Worm (Caenorhabditis elegans): ENCODE measurements around the gene C27B7.7.
A peak's percentile ranks its signal among the peaks of the same experiment; 100 is the strongest.

Gene C27B7.7

ce11 chrIV:8891131-8891530 lies 15.7 kb upstream of the C27B7.7 start, which contains the start of gene spr-2:
spr-2 (plus strand) TSS chrIV:8891462.
- TF ChIP-seq zim-3 (tag; optimal IDR thresholded peaks at IDR 0.05), result no peak
- TF ChIP-seq dpff-1 (tag; optimal IDR thresholded peaks at IDR 0.05), result peak; percentile 35
- TF ChIP-seq mcd-1 (GFP tag; IDR thresholded peaks at IDR 0.05), result peak; percentile 53; the same call in 1 of the 2 replicates
- TF ChIP-seq lsl-1 (GFP tag; optimal IDR thresholded peaks at IDR 0.05), result peak; percentile 42
- 0 out of 2 replicates have a peak, but pooled peaks have one; percentile 9 for TF ChIP-seq pbrm-1 (GFP tag; IDR thresholded peaks at IDR 0.05)
- TF ChIP-seq Y95B8A.8 (GFP tag; IDR thresholded peaks at IDR 0.05), result 0 out of 2 replicates have a peak, but pooled peaks have one; percentile 47
- no peak for TF ChIP-seq unc-130 (GFP tag; optimal IDR thresholded peaks at IDR 0.05)
- TF ChIP-seq ceh-100 (GFP tag; IDR thresholded peaks at IDR 0.05), result no peak
- peak; percentile 14 for TF ChIP-seq atf-7 (tag; optimal IDR thresholded peaks at IDR 0.05)
- no peak for TF ChIP-seq unc-62 (GFP tag; optimal IDR thresholded peaks at IDR 0.05)
- TF ChIP-seq madf-6 (GFP tag; IDR thresholded peaks at IDR 0.05), result peak; percentile 36; the same call in 1 of the 2 replicates
- no peak for TF ChIP-seq snpc-4 (GFP tag; optimal IDR thresholded peaks at IDR 0.05)
- peak; percentile 34 to 68 (median 43) for TF ChIP-seq snpc-4 (tag; optimal IDR thresholded peaks at IDR 0.05)
- TF ChIP-seq tlf-1 (GFP tag; optimal IDR thresholded peaks at IDR 0.05), result peak; percentile 10
- peak in 1 of 3 experiments; percentile 85 for TF ChIP-seq lin-35 (GFP tag; optimal IDR thresholded peaks at IDR 0.05)
- TF ChIP-seq ekl-4 (GFP tag; IDR thresholded peaks at IDR 0.05), result 0 out of 2 replicates have a peak, but pooled peaks have one; percentile 13
- peak; percentile 56 for TF ChIP-seq hrde-1 (tag; optimal IDR thresholded peaks at IDR 0.05; ENCODE audit: borderline replicate concordance)
- peak; percentile 10; the same call in 1 of the 2 replicates for TF ChIP-seq D2030.7 (GFP tag; IDR thresholded peaks at IDR 0.05)
- TF ChIP-seq repo-1 (tag; optimal IDR thresholded peaks at IDR 0.05), result peak; percentile 30
- TF ChIP-seq nhr-27 (tag; optimal IDR thresholded peaks at IDR 0.05), result no peak
- peak; percentile 21; the same call in 1 of the 2 replicates for TF ChIP-seq rcor-1 (GFP tag; IDR thresholded peaks at IDR 0.05)
- TF ChIP-seq attf-3 (GFP tag; conservative IDR thresholded peaks at IDR 0.05), result peak; percentile 58
- peak; percentile 55 for TF ChIP-seq lin-40 (tag; optimal IDR thresholded peaks at IDR 0.05)
- peak; percentile 42 for TF ChIP-seq dpl-1 (GFP tag; optimal IDR thresholded peaks at IDR 0.05)
- 0 out of 2 replicates have a peak, but pooled peaks have one; percentile 53 for TF ChIP-seq aptf-3 (GFP tag; IDR thresholded peaks at IDR 0.05)
- TF ChIP-seq B0336.3 (GFP tag; IDR thresholded peaks at IDR 0.05), result peak; percentile 49
- peak; percentile 92 for TF ChIP-seq ztf-18 (tag; optimal IDR thresholded peaks at IDR 0.05)
- TF ChIP-seq nfya-1 (tag; optimal IDR thresholded peaks at IDR 0.05; ENCODE audit: borderline replicate concordance, insufficient read depth), result no peak
- no peak for TF ChIP-seq cebp-2 (GFP tag; IDR thresholded peaks at IDR 0.05)
- TF ChIP-seq mes-4 (tag; optimal IDR thresholded peaks at IDR 0.05), result peak; percentile 31
- peak; percentile 30 for TF ChIP-seq efl-1 (GFP tag; optimal IDR thresholded peaks at IDR 0.05)
- TF ChIP-seq attf-5 (GFP tag; optimal IDR thresholded peaks at IDR 0.05), result peak; percentile 84
- peak; percentile 54; the same call in 1 of the 2 replicates for TF ChIP-seq nfyb-1 (GFP tag; IDR thresholded peaks at IDR 0.05)
- no peak for TF ChIP-seq ceh-58 (GFP tag; IDR thresholded peaks at IDR 0.05)
- TF ChIP-seq lin-54 (GFP tag; optimal IDR thresholded peaks at IDR 0.05), result peak; percentile 85
- TF ChIP-seq K12H6.12 (tag; optimal IDR thresholded peaks at IDR 0.05), result peak; percentile 54
- peak; percentile 52 for TF ChIP-seq nhr-80 (tag; optimal IDR thresholded peaks at IDR 0.05)
- no peak for TF ChIP-seq cebp-1 (GFP tag; IDR thresholded peaks at IDR 0.05)
- TF ChIP-seq cebp-1 (tag; optimal IDR thresholded peaks at IDR 0.05), result peak; percentile 43
- TF ChIP-seq tbp1 (GFP tag; optimal IDR thresholded peaks at IDR 0.05), result no peak
- peak; percentile 44 for TF ChIP-seq ZK185.1 (tag; optimal IDR thresholded peaks at IDR 0.05; ENCODE audit: poor library complexity, severe bottlenecking)
- TF ChIP-seq dox-1 (GFP tag; IDR thresholded peaks at IDR 0.05), result peak; percentile 55
- peak; percentile 44 for TF ChIP-seq ceh-27 (GFP tag; optimal IDR thresholded peaks at IDR 0.05)
